Worm (Caenorhabditis elegans): Measurements from ENCODE around the gene Y44F5A.1.

DNA sequence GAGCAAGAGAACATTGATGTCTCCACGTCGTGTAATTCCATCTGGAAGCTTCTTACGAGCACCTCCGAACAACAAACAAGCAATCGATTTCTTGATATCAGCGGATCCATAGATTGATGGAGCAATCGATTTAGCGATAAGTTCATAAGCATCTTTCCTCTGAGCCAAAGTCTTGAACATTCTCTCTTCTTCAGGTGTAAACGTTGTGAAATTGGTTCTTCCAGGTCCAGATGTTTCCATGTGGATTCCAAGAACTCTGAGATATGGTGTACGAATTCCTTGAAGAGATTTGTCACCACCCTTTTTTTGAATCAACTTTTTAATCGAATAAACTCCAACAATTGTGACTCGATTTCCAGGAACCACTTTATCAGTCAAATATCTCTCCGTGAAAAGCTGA, 42.5 kb upstream of the Y44F5A.1 start:
- TF ChIP-seq dao-5 (tag; optimal IDR thresholded peaks at IDR 0.05) (no peak), him-1 (tag; optimal IDR thresholded peaks at IDR 0.05) (no peak), W03F9.2 (tag; optimal IDR thresholded peaks at IDR 0.05) (no peak)

All from whole organism, L4/young adult.